Worm (Caenorhabditis elegans): ENCODE data around the gene dhc-3.

ce11 chrV:13105840-13106429 lies 32.8 kb upstream of the dhc-3 start:
- TF ChIP-seq ztf-11 (tag; optimal IDR thresholded peaks at IDR 0.05) (no peak), mml-1 (tag; optimal IDR thresholded peaks at IDR 0.05) (no peak), fkh-10 (GFP tag; optimal IDR thresholded peaks at IDR 0.05) (no peak), pqm-1 (tag; optimal IDR thresholded peaks at IDR 0.05) (no peak), nhr-11 (tag; optimal IDR thresholded peaks at IDR 0.05) (no peak)
